Fruit fly (Drosophila melanogaster): Measurements from ENCODE around the gene CG31709.

DNA sequence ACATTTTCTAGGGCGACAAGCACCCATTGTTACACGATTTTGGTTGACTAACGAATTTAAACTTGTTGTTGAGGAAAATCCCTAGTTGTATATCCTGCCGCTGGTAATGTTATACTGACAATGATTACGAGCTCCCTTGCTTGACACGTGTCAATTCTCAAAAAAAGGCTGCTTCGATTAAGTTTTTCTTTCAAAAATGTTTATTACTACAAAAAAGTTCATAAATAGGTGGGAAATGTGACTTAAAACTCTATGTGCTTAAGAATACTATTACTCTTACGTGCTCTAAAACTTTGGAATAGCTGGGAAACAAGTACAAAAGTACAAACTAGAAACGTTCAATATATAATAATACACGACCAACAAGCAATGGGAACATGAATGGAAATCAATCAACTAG, at the start of gene CG31709:
- TF ChIP-seq CG43689 (GFP tag; IDR thresholded peaks at IDR 0.05) (no peak), CG13424 (tag; optimal IDR thresholded peaks at IDR 0.05) (no peak), NC2α (GFP tag; optimal IDR thresholded peaks at IDR 0.05) (no peak)

Data from whole organism, embryonic.